Fruit fly (Drosophila melanogaster) whole organism, pupa: ENCODE results near the gene CG17028.
A peak's percentile ranks its signal among the peaks of the same experiment; 100 is the strongest.

Experiments
- CG10348 ChIP-seq: fragments of 200-800 bp; sonication (Bioruptor generic); IDR thresholded peaks from 2 replicates; pipeline ENCODE4 v1.3.6; 2022; ENCODE audit warnings: missing biosample characterization, missing genetic modification characterization
- CG12605 ChIP-seq: fragments of 200-800 bp; sonication (Bioruptor generic); IDR thresholded peaks from 2 replicates; pipeline ENCODE4 v1.3.6; 2022; ENCODE audit warnings: missing biosample characterization, missing genetic modification characterization
- CG13204 ChIP-seq: fragments of 200-800 bp; sonication (Bioruptor generic); optimal IDR thresholded peaks from 2 replicates; lab custom pipeline; 2018; ENCODE audit warnings: missing biosample characterization, mild to moderate bottlenecking, missing genetic modification characterization, moderate library complexity
- CG14655 ChIP-seq: fragments of 200-800 bp; sonication (Bioruptor generic); optimal IDR thresholded peaks from 3 replicates; lab custom pipeline; 2017; ENCODE audit warnings: mild to moderate bottlenecking, missing biosample characterization, missing genetic modification reagents, missing genetic modification characterization
- CG15710 ChIP-seq: fragments of 200-800 bp; sonication (Bioruptor generic); optimal IDR thresholded peaks from 2 replicates; lab custom pipeline; 2018; ENCODE audit warnings: missing biosample characterization, mild to moderate bottlenecking, missing genetic modification characterization, moderate library complexity
- CG17806 ChIP-seq: fragments of 200-800 bp; sonication (Bioruptor generic); optimal IDR thresholded peaks from 2 replicates; lab custom pipeline; 2018; ENCODE audit warnings: missing biosample characterization, mild to moderate bottlenecking, missing genetic modification characterization, moderate library complexity
- CG32121 ChIP-seq: fragments of 200-800 bp; sonication (Bioruptor generic); IDR thresholded peaks from 2 replicates; pipeline ENCODE4 v1.3.6; 2022; ENCODE audit warnings: missing biosample characterization, missing genetic modification characterization
- CG34367 ChIP-seq: fragments of 200-800 bp; sonication (Bioruptor generic); optimal IDR thresholded peaks from 2 replicates; lab custom pipeline; 2018; ENCODE audit warnings: missing biosample characterization, mild to moderate bottlenecking, missing genetic modification characterization
- CG4496 ChIP-seq: fragments of 200-800 bp; sonication (Bioruptor generic); IDR thresholded peaks from 3 replicates; pipeline ENCODE4 v1.3.6; 2022; ENCODE audit warnings: missing biosample characterization, missing genetic modification characterization
- CG8159 ChIP-seq: fragments of 200-800 bp; sonication (Bioruptor generic); optimal IDR thresholded peaks from 3 replicates; lab custom pipeline; 2018; ENCODE audit warnings: missing biosample characterization, mild to moderate bottlenecking, missing genetic modification characterization, moderate library complexity
- CG8301 ChIP-seq: fragments of 200-800 bp; sonication (Bioruptor generic); optimal IDR thresholded peaks from 2 replicates; lab custom pipeline; 2018; ENCODE audit warnings: missing biosample characterization, mild to moderate bottlenecking, missing genetic modification characterization
- CG9948 ChIP-seq: fragments of 200-800 bp; sonication (Bioruptor generic); optimal IDR thresholded peaks from 2 replicates; lab custom pipeline; 2018; ENCODE audit warnings: missing biosample characterization, mild to moderate bottlenecking, missing genetic modification characterization, moderate library complexity
- D1 ChIP-seq: fragments of 200-800 bp; sonication (Bioruptor generic); optimal IDR thresholded peaks from 2 replicates; lab custom pipeline; 2018; ENCODE audit warnings: missing biosample characterization, mild to moderate bottlenecking, missing genetic modification characterization, moderate library complexity
- EcR ChIP-seq: fragments of 200-800 bp; sonication (Bioruptor generic); optimal IDR thresholded peaks from 3 replicates; lab custom pipeline; 2019; ENCODE audit warnings: missing biosample characterization, missing genetic modification characterization, mild to moderate bottlenecking, moderate library complexity, missing genetic modification reagents
- Ets98B ChIP-seq: fragments of 200-800 bp; sonication (Bioruptor generic); IDR thresholded peaks from 2 replicates; pipeline ENCODE4 v1.3.6; 2022; ENCODE audit warnings: missing biosample characterization, missing genetic modification characterization
- Pif1A ChIP-seq: fragments of 200-800 bp; sonication (Bioruptor generic); optimal IDR thresholded peaks from 3 replicates; lab custom pipeline; 2016; ENCODE audit warnings: missing biosample characterization, missing genetic modification characterization
- Pif1B ChIP-seq: fragments of 200-800 bp; sonication (Bioruptor generic); optimal IDR thresholded peaks from 3 replicates; lab custom pipeline; 2016; ENCODE audit warnings: missing biosample characterization, missing genetic modification characterization
- Snoo ChIP-seq: fragments of 200-800 bp; sonication (Bioruptor generic); optimal IDR thresholded peaks from 3 replicates; lab custom pipeline; 2017; ENCODE audit warnings: missing biosample characterization, mild to moderate bottlenecking, missing genetic modification characterization, inconsistent platforms
- fd96Ca ChIP-seq: fragments of 200-800 bp; sonication (Bioruptor generic); IDR thresholded peaks from 3 replicates; pipeline ENCODE4 v1.3.6; 2022; ENCODE audit warnings: missing biosample characterization, missing genetic modification characterization
- gl ChIP-seq: fragments of 200-800 bp; sonication (Bioruptor generic); optimal IDR thresholded peaks from 2 replicates; lab custom pipeline; 2018; ENCODE audit warnings: missing biosample characterization, mild to moderate bottlenecking, missing genetic modification characterization
- rn ChIP-seq: fragments of 200-800 bp; sonication (Bioruptor generic); IDR thresholded peaks from 2 replicates; pipeline ENCODE4 v1.3.6; 2022; ENCODE audit warnings: missing biosample characterization, missing genetic modification characterization

The CG17028 gene

DNA sequence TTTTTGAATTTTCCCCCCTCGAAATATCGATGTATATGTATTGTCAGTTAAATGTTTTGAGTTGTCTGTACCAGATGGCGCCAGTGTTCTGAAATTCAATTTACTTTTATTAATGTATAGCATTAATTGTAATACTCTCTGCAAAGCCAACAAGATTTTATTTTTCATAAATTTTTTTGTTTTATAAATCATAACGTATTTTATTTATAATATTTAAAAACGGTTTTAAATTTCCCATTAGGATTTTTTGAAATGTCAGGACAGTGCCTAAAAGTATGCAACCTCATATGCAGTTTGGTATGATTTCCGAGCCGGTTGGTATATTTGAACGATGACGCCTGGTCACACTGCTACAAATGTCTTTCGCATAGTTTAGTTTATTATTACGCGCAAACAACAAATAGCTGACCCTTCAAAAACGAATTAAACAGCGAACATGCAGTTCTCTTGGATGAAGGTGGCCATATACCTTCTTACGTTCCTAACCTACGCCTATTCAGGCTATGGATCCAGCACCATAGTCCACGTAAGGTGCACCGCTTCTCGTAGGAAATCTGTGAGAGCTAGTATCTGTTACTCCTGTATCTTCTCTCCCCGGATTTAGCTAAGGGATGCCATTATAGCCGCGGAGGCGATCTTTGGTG is 23.4 kb upstream of the CG17028 start, which contains the start of the genes Pka-C3 and GXIVsPLA2:
Pka-C3 (minus strand) TSS at position 14 of the 644 bp plus-strand sequence.
GXIVsPLA2 (plus strand) TSS at position 313 of the 644 bp plus-strand sequence.
- TF ChIP-seq D1 (tag; lab: Kevin White, UChicago) (peak; percentile 73), CG8301 (tag; lab: Kevin White, UChicago) (no peak), CG8159 (tag; lab: Kevin White, UChicago) (no peak), CG13204 (GFP tag; lab: Kevin White, UChicago) (no peak)

DNA sequence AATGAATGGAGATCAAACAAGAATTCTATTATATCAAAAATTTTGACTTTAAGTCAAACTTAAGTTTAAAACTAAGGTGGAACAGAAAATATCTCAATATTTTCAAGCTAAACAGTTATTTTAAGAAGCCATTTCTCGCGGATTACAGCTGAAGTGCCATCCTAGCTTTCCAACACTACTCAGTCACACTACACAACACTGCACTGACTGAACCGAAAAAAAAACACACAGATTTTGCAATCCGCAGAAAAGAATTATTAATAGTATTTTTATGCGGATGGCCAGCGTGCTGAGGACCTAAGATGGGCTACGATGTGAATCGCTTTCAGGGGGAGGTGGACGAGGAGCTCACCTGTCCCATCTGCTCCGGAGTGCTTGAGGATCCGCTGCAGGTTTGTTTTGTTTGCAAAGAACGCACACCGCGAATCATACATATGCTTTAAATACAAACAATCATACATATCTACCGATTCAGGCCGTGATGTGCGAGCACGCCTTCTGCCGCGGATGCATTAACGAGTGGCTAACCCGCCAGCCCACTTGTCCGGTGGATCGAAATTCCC is 21.8 kb upstream of the CG17028 start, which contains the start of gene elgi:
elgi (plus strand) TSS at position 103 of the 563 bp plus-strand sequence.
- TF ChIP-seq CG8301 (tag; lab: Kevin White, UChicago) (peak; percentile 22), CG14655 (GFP tag; lab: Kevin White, UChicago) (no peak), CG17806 (tag; lab: Kevin White, UChicago) (peak; percentile 2), CG15710 (tag; lab: Kevin White, UChicago) (peak; percentile 45), gl (tag; lab: Kevin White, UChicago) (peak; percentile 29), rn (GFP tag; lab: Robert Waterston, UW) (no peak), Pif1A (GFP tag; lab: Kevin White, UChicago) (no peak), fd96Ca (GFP tag; lab: Robert Waterston, UW) (no peak), CG12605 (GFP tag; lab: Robert Waterston, UW) (no peak), Ets98B (GFP tag; lab: Robert Waterston, UW) (peak; percentile 13; the same call in 1 of the 2 replicates), CG8159 (tag; lab: Kevin White, UChicago) (no peak), CG32121 (no peak), CG13204 (GFP tag; lab: Kevin White, UChicago) (no peak), EcR (GFP tag; lab: Kevin White, UChicago) (peak; percentile 14), Snoo (tag; lab: Kevin White, UChicago) (peak; percentile 52), CG9948 (no peak), CG10348 (GFP tag; lab: Robert Waterston, UW) (no peak), CG4496 (GFP tag; lab: Robert Waterston, UW) (no peak), D1 (tag; lab: Kevin White, UChicago) (no peak), Pif1B (peak; percentile 64), CG34367 (tag; lab: Kevin White, UChicago) (peak; percentile 35)

DNA sequence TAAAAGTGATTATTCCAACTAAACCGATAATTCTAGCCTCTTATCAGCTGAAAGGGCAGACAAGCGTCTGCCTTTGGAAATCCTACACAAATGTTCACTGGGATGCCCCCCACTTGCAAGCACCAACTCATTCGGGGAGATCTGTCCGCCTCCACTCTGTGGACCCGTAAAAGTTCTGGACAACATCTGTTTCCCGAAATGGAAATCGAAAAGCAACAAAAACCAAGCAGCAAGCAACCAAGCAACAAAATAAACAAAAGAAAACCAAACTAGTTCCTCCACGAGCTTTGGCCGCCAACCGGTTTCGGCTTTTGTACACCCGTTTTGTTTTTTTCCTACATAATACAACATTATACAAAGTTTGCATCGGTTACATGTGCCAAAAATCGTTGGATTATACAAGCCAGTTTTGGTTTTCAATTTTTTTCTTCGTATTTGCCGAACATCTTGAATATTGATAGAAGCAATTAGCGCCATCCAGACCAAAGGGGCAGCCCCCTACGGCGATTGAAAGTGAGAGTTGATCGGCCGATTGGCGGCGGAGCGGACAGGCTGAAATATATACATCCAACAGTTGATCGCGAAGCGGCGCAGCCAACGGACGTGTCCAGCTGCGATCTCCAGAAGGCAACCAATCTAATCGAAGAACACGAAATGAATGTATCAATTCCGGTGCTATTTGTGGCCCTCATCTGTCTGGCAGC is 19.6 kb upstream of the CG17028 start, which contains the start of gene CG17032:
CG17032 (plus strand) TSS at position 232 of the 704 bp plus-strand sequence.
- TF ChIP-seq fd96Ca (GFP tag; lab: Robert Waterston, UW) = peak; percentile 22; the same call in 1 of the 3 replicates
- TF ChIP-seq CG13204 (GFP tag; lab: Kevin White, UChicago) = no peak
- TF ChIP-seq Ets98B (GFP tag; lab: Robert Waterston, UW) = peak; percentile 40; the same call in 1 of the 2 replicates
- peak; percentile 37 for TF ChIP-seq CG34367 (tag; lab: Kevin White, UChicago)
- peak; percentile 83 for TF ChIP-seq EcR (GFP tag; lab: Kevin White, UChicago)
- TF ChIP-seq rn (GFP tag; lab: Robert Waterston, UW) = no peak
- no peak for TF ChIP-seq Pif1A (GFP tag; lab: Kevin White, UChicago)
- TF ChIP-seq CG4496 (GFP tag; lab: Robert Waterston, UW) = no peak
- peak; percentile 24 for TF ChIP-seq gl (tag; lab: Kevin White, UChicago)
- TF ChIP-seq D1 (tag; lab: Kevin White, UChicago) = no peak
- no peak for TF ChIP-seq CG9948
- no peak for TF ChIP-seq CG32121
- no peak for TF ChIP-seq CG8301 (tag; lab: Kevin White, UChicago)
- TF ChIP-seq CG15710 (tag; lab: Kevin White, UChicago) = no peak
- peak; percentile 64 for TF ChIP-seq CG12605 (GFP tag; lab: Robert Waterston, UW)
- TF ChIP-seq CG17806 (tag; lab: Kevin White, UChicago) = no peak
- no peak for TF ChIP-seq Snoo (tag; lab: Kevin White, UChicago)
- TF ChIP-seq CG14655 (GFP tag; lab: Kevin White, UChicago) = no peak
- TF ChIP-seq CG10348 (GFP tag; lab: Robert Waterston, UW) = no peak
- TF ChIP-seq Pif1B = no peak
- TF ChIP-seq CG8159 (tag; lab: Kevin White, UChicago) = no peak

dm6 chr3L:15967588-15968500 is 10.5 kb upstream of the CG17028 start, which contains the start of the genes Brr2 and CG10516:
Gene Brr2, minus strand, starts transcription at chr3L:15967872.
Gene CG10516, plus strand, starts transcription at chr3L:15968204.
- TF ChIP-seq Ets98B (GFP tag; lab: Robert Waterston, UW) (no peak), CG15710 (tag; lab: Kevin White, UChicago) (peak; percentile 1), rn (GFP tag; lab: Robert Waterston, UW) (no peak), CG34367 (tag; lab: Kevin White, UChicago) (no peak), CG17806 (tag; lab: Kevin White, UChicago) (no peak), CG13204 (GFP tag; lab: Kevin White, UChicago) (no peak), fd96Ca (GFP tag; lab: Robert Waterston, UW) (0 out of 3 replicates have a peak, but pooled peaks have one; percentile 33), EcR (GFP tag; lab: Kevin White, UChicago) (peak; percentile 93), CG8301 (tag; lab: Kevin White, UChicago) (no peak), CG14655 (GFP tag; lab: Kevin White, UChicago) (no peak), gl (tag; lab: Kevin White, UChicago) (no peak)
